Fruit fly (Drosophila melanogaster): ENCODE results near the gene Serinc.

dm6 chr3L:16383056-16383455, 29.5 kb upstream of the Serinc start:
- TF ChIP-seq pum (GFP tag; optimal IDR thresholded peaks at IDR 0.05): no peak
- no peak for TF ChIP-seq sd (tag; optimal IDR thresholded peaks at IDR 0.05)
- no peak for TF ChIP-seq unc-4 (GFP tag; IDR thresholded peaks at IDR 0.05; ENCODE audit: partially characterized antibody)
- TF ChIP-seq maf-S (GFP tag; optimal IDR thresholded peaks at IDR 0.05): no peak
- TF ChIP-seq pan (optimal IDR thresholded peaks at IDR 0.05): no peak
- TF ChIP-seq pan (GFP tag; optimal IDR thresholded peaks at IDR 0.05 in 1 of 2, IDR thresholded peaks at IDR 0.05 in 1 of 2): no peak
- no peak for TF ChIP-seq dimm (GFP tag; IDR thresholded peaks at IDR 0.05)
- TF ChIP-seq psq (GFP tag; optimal IDR thresholded peaks at IDR 0.05): no peak

Measured in whole organism, embryonic.